Fruit fly (Drosophila melanogaster) Kc167 (cell line): Measurements from ENCODE around the gene CG43996.

Experiments
- Myc ChIP-seq: fragments of >200 bp; optimal IDR thresholded peaks from 2 replicates; lab custom pipeline; 2017; ENCODE audit warnings: missing external identifiers
- Sin3A ChIP-seq: fragments of >200 bp; optimal IDR thresholded peaks from 2 replicates; lab custom pipeline; 2018; ENCODE audit warnings: missing external identifiers
- h ChIP-seq: fragments of >200 bp; optimal IDR thresholded peaks from 3 replicates; lab custom pipeline; 2018; ENCODE audit warnings: missing external identifiers
- insv ChIP-seq: fragments of >200 bp; optimal IDR thresholded peaks from 3 replicates; lab custom pipeline; 2018; ENCODE audit warnings: missing external identifiers
- psq ChIP-seq: fragments of >200 bp; optimal IDR thresholded peaks from 2 replicates; lab custom pipeline; 2017; ENCODE audit warnings: missing external identifiers
- ttk ChIP-seq: sonication (Bioruptor generic); optimal IDR thresholded peaks from 2 replicates; lab custom pipeline; 2017; ENCODE audit warnings: missing external identifiers

DNA sequence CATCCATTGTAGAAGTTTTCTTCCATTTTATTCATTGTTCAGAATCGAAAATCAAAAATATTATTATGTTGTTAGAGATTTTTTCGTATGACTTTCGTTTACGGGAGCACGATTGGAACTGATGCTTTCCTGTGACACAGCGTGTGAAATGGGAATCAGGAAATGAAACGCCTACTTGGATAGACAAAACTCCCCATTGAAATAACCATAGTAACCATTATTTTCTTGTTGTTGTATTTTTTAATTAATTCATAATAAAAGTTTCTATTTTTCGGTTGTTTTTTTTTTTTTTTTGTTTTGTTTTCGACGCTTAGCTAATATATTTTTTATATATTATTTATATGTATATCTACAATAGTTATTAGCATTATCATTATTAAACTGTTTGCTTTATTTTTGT lies 46.3 kb downstream of the CG43996 start, which contains the start of gene CG43077:
- TF ChIP-seq h (lab: Kevin White, UChicago) (no peak), Myc (lab: Kevin White, UChicago) (no peak), insv (lab: Kevin White, UChicago) (no peak), psq (lab: Kevin White, UChicago) (no peak), ttk (lab: Kevin White, UChicago) (no peak), Sin3A (lab: Kevin White, UChicago) (no peak)
